Fruit fly (Drosophila melanogaster): ENCODE measurements around the gene CG2611.

Gene CG2611

dm6 chr2L:20649891-20650290 lies at the start of gene CG2611:
CG2611 (plus strand) TSS chr2L:20650189.
- TF ChIP-seq Snoo (tag; optimal IDR thresholded peaks at IDR 0.05) (peak; percentile 45), CG15710 (tag; optimal IDR thresholded peaks at IDR 0.05) (peak; percentile 41), CG13204 (GFP tag; optimal IDR thresholded peaks at IDR 0.05) (no peak), Ets98B (GFP tag; IDR thresholded peaks at IDR 0.05) (peak; percentile 28; the same call in 1 of the 2 replicates), CG12605 (GFP tag; IDR thresholded peaks at IDR 0.05) (0 out of 2 replicates have a peak, but pooled peaks have one; percentile 11), CG17806 (tag; optimal IDR thresholded peaks at IDR 0.05) (peak; percentile 39)

dm6 chr2L:20601282-20601681 lies 48.7 kb upstream of the CG2611 start:
- TF ChIP-seq CG8301 (tag; optimal IDR thresholded peaks at IDR 0.05), result no peak
- TF ChIP-seq Snoo (tag; optimal IDR thresholded peaks at IDR 0.05), result no peak
- no peak for TF ChIP-seq CG9948 (tag; optimal IDR thresholded peaks at IDR 0.05)
- no peak for TF ChIP-seq gl (tag; optimal IDR thresholded peaks at IDR 0.05)
- TF ChIP-seq Ets98B (GFP tag; IDR thresholded peaks at IDR 0.05), result no peak
- no peak for TF ChIP-seq D1 (tag; optimal IDR thresholded peaks at IDR 0.05)
- no peak for TF ChIP-seq CG12605 (GFP tag; IDR thresholded peaks at IDR 0.05)
- TF ChIP-seq CG8159 (tag; optimal IDR thresholded peaks at IDR 0.05), result no peak

DNA sequence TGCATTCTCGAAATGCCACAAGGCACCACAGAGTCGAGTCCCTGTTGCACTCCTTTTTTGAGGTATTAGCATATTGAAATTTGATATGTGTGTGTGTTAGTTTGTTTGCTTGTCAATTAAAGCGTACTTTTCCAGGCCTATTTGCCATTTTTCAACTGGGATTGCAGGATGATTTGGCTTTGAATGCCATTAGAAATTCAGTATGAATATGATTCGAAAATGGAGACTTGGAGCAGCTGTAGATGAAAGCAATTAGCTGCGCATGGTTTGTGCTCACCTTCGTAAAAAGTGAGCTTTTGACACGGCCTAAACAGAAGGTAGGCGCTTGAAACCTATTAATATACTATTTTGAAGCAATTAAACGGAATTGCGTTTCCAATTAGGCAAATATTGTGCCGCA lies 45.9 kb upstream of the CG2611 start, which contains the start of gene CG31677:
Gene CG31677, minus strand, starts transcription at position 101 of the 400 bp plus-strand sequence.
- TF ChIP-seq Pif1A (GFP tag; optimal IDR thresholded peaks at IDR 0.05) (no peak), CG8159 (tag; optimal IDR thresholded peaks at IDR 0.05) (no peak), CG34367 (tag; optimal IDR thresholded peaks at IDR 0.05) (no peak), Snoo (tag; optimal IDR thresholded peaks at IDR 0.05) (no peak), CG14655 (GFP tag; optimal IDR thresholded peaks at IDR 0.05) (no peak), CG17806 (tag; optimal IDR thresholded peaks at IDR 0.05) (no peak), CG32121 (GFP tag; IDR thresholded peaks at IDR 0.05) (no peak), CG13204 (GFP tag; optimal IDR thresholded peaks at IDR 0.05) (no peak), CG12605 (GFP tag; IDR thresholded peaks at IDR 0.05) (no peak), gl (tag; optimal IDR thresholded peaks at IDR 0.05) (no peak), CG15710 (tag; optimal IDR thresholded peaks at IDR 0.05) (no peak), CG9948 (tag; optimal IDR thresholded peaks at IDR 0.05) (no peak), Pif1B (GFP tag; optimal IDR thresholded peaks at IDR 0.05) (no peak), CG4496 (GFP tag; IDR thresholded peaks at IDR 0.05) (no peak), rn (GFP tag; IDR thresholded peaks at IDR 0.05) (no peak), EcR (GFP tag; optimal IDR thresholded peaks at IDR 0.05) (no peak), fd96Ca (GFP tag; IDR thresholded peaks at IDR 0.05) (no peak)

dm6 chr2L:20614222-20614621 lies 35.8 kb upstream of the CG2611 start, which contains the start of gene CG15475:
CG15475 (plus strand) TSS chr2L:20614522.
- TF ChIP-seq rn (GFP tag; IDR thresholded peaks at IDR 0.05), result no peak
- no peak for TF ChIP-seq CG34367 (tag; optimal IDR thresholded peaks at IDR 0.05)
- no peak for TF ChIP-seq CG8159 (tag; optimal IDR thresholded peaks at IDR 0.05)
- no peak for TF ChIP-seq CG15710 (tag; optimal IDR thresholded peaks at IDR 0.05)
- no peak for TF ChIP-seq EcR (GFP tag; optimal IDR thresholded peaks at IDR 0.05)
- no peak for TF ChIP-seq CG9948 (tag; optimal IDR thresholded peaks at IDR 0.05)
- no peak for TF ChIP-seq CG32121 (GFP tag; IDR thresholded peaks at IDR 0.05)
- no peak for TF ChIP-seq Ets98B (GFP tag; IDR thresholded peaks at IDR 0.05)
- no peak for TF ChIP-seq Pif1A (GFP tag; optimal IDR thresholded peaks at IDR 0.05)
- TF ChIP-seq Pif1B (GFP tag; optimal IDR thresholded peaks at IDR 0.05), result no peak
- no peak for TF ChIP-seq CG8301 (tag; optimal IDR thresholded peaks at IDR 0.05)
- no peak for TF ChIP-seq CG13204 (GFP tag; optimal IDR thresholded peaks at IDR 0.05)
- TF ChIP-seq CG4496 (GFP tag; IDR thresholded peaks at IDR 0.05), result no peak

DNA sequence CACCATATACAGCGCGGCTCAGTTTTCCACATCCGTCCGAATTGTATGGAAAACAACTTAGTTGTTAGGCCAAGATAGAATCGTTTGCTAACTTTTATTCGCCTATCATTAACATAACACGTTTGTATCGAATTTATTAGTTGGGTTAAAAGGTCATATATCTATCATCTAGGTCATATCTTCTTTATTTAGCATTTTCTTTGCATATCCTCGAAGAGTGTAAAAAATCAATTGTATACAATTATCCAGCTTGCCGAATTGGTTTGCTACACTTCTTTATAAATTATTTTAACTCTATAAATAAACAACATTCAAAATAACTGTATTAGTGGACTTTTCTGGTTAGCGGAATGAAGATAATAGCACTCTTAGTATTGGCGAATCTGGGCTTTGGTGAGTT lies 15.8 kb upstream of the CG2611 start, which contains the start of gene CG17472:
Gene CG17472, plus strand, starts transcription at position 301 of the 400 bp plus-strand sequence.
- TF ChIP-seq rn (GFP tag; IDR thresholded peaks at IDR 0.05) (no peak), CG8159 (tag; optimal IDR thresholded peaks at IDR 0.05) (no peak), Ets98B (GFP tag; IDR thresholded peaks at IDR 0.05) (no peak), CG12605 (GFP tag; IDR thresholded peaks at IDR 0.05) (no peak), Pif1B (GFP tag; optimal IDR thresholded peaks at IDR 0.05) (no peak), Snoo (tag; optimal IDR thresholded peaks at IDR 0.05) (no peak), CG17806 (tag; optimal IDR thresholded peaks at IDR 0.05) (no peak)

DNA sequence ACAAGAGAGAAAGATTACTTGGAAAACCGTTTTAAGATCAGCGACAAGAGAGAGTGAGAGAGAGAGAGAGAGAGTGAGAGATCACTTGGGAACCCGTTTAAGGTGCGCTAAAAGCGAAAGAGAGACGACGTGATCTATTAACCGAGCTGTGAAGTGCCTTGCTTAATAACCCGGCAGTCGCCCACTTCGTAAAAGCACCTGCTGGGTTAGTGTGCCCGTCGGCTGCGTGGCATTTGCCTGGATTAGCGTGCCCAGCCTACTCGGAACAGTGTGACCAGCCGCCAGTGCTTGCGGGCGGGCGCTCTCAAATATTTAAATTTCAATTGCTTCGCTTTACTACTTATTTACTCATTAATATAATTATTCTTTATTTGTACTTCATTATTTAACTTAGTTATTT lies 11.6 kb upstream of the CG2611 start:
- TF ChIP-seq CG4496 (GFP tag; IDR thresholded peaks at IDR 0.05), result peak; percentile 82; the same call in 2 of the 3 replicates
- no peak for TF ChIP-seq CG15710 (tag; optimal IDR thresholded peaks at IDR 0.05)
- TF ChIP-seq CG8159 (tag; optimal IDR thresholded peaks at IDR 0.05), result peak; percentile 11
- no peak for TF ChIP-seq gl (tag; optimal IDR thresholded peaks at IDR 0.05)
- no peak for TF ChIP-seq CG34367 (tag; optimal IDR thresholded peaks at IDR 0.05)
- TF ChIP-seq Pif1A (GFP tag; optimal IDR thresholded peaks at IDR 0.05), result no peak
- 0 out of 2 replicates have a peak, but pooled peaks have one; percentile 19 for TF ChIP-seq Ets98B (GFP tag; IDR thresholded peaks at IDR 0.05)
- no peak for TF ChIP-seq rn (GFP tag; IDR thresholded peaks at IDR 0.05)

DNA sequence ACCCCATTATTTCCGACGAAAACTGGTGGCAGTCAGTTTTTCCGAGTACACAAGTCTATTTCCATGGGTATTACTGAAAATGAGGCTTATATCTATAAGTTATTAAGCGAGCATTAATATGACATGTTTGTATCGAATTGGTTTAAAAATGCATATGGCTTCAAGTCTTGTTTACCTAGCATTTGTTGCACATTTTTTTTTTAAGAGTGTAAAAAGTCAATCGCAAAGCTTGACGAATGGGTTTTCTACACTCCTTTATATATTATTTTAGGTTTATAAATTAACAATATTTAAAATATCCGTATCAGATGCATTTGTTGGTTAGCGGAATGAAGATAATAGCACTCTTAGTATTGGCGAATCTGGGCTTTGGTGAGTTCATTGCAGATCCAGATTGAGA lies 10.2 kb upstream of the CG2611 start, which contains the start of gene CG31680:
Gene CG31680, plus strand, starts transcription at position 301 of the 400 bp plus-strand sequence.
- TF ChIP-seq CG17806 (tag; optimal IDR thresholded peaks at IDR 0.05) (no peak), D1 (tag; optimal IDR thresholded peaks at IDR 0.05) (no peak), CG32121 (GFP tag; IDR thresholded peaks at IDR 0.05) (no peak), CG12605 (GFP tag; IDR thresholded peaks at IDR 0.05) (no peak), fd96Ca (GFP tag; IDR thresholded peaks at IDR 0.05) (no peak), gl (tag; optimal IDR thresholded peaks at IDR 0.05) (no peak), CG9948 (tag; optimal IDR thresholded peaks at IDR 0.05) (no peak), Snoo (tag; optimal IDR thresholded peaks at IDR 0.05) (no peak), rn (GFP tag; IDR thresholded peaks at IDR 0.05) (no peak), CG8301 (tag; optimal IDR thresholded peaks at IDR 0.05) (no peak), EcR (GFP tag; optimal IDR thresholded peaks at IDR 0.05) (no peak), CG8159 (tag; optimal IDR thresholded peaks at IDR 0.05) (no peak), Ets98B (GFP tag; IDR thresholded peaks at IDR 0.05) (no peak), Pif1B (GFP tag; optimal IDR thresholded peaks at IDR 0.05) (no peak), CG4496 (GFP tag; IDR thresholded peaks at IDR 0.05) (no peak), CG14655 (GFP tag; optimal IDR thresholded peaks at IDR 0.05) (no peak), Pif1A (GFP tag; optimal IDR thresholded peaks at IDR 0.05) (no peak)
